Worm (Caenorhabditis elegans) whole organism, mixed stage, embryonic: ENCODE measurements around the gene F11D11.4.
A peak's percentile ranks its signal among the peaks of the same experiment; 100 is the strongest.

Experiments used
- M03D4.4 ChIP-seq: sonication (generic microtip); optimal IDR thresholded peaks from 2 replicates; lab custom pipeline; 2017; ENCODE audit warnings: mild to moderate bottlenecking, missing genetic modification characterization, missing compliant biosample characterization
- bed-3 ChIP-seq: fragments of 200-800 bp; sonication (Bioruptor generic); optimal IDR thresholded peaks from 3 replicates; lab custom pipeline; 2018; ENCODE audit warnings: mild to moderate bottlenecking, missing genetic modification characterization, moderate library complexity, missing compliant biosample characterization
- blmp-1 ChIP-seq: fragments of 150-350 bp; optimal IDR thresholded peaks from 2 replicates; lab custom pipeline; 2014; ENCODE audit warnings: missing biosample characterization, missing genetic modification characterization
- ceh-39 ChIP-seq: fragments of 150-350 bp; optimal IDR thresholded peaks from 2 replicates; lab custom pipeline; 2014; ENCODE audit warnings: missing biosample characterization, missing genetic modification characterization
- ceh-43 ChIP-seq: fragments of 200-800 bp; sonication (Bioruptor generic); optimal IDR thresholded peaks from 2 replicates; lab custom pipeline; 2018; ENCODE audit warnings: mild to moderate bottlenecking, missing genetic modification characterization, moderate library complexity, missing compliant biosample characterization
- ceh-83 ChIP-seq: fragments of 200-800 bp; sonication (Bioruptor generic); optimal IDR thresholded peaks from 2 replicates; lab custom pipeline; 2018; ENCODE audit warnings: mild to moderate bottlenecking, missing genetic modification characterization, missing compliant biosample characterization
- ces-1 ChIP-seq: fragments of 150-350 bp; optimal IDR thresholded peaks from 2 replicates; lab custom pipeline; 2014; ENCODE audit warnings: missing biosample characterization, missing genetic modification reagents, missing genetic modification characterization
- cnd-1 ChIP-seq: fragments of 200-800 bp; sonication (Bioruptor generic); optimal IDR thresholded peaks from 2 replicates; lab custom pipeline; 2018; ENCODE audit warnings: mild to moderate bottlenecking, missing genetic modification characterization, missing compliant biosample characterization
- drap-1 ChIP-seq: fragments of 200-800 bp; sonication (Bioruptor generic); optimal IDR thresholded peaks from 3 replicates; lab custom pipeline; 2018; ENCODE audit warnings: mild to moderate bottlenecking, missing genetic modification characterization, missing compliant biosample characterization
- elt-3 ChIP-seq: fragments of 150-350 bp; optimal IDR thresholded peaks from 2 replicates; lab custom pipeline; 2014; ENCODE audit warnings: missing biosample characterization, missing genetic modification characterization
- flh-1 ChIP-seq: fragments of 200-800 bp; sonication (Bioruptor generic); optimal IDR thresholded peaks from 2 replicates; lab custom pipeline; 2018; ENCODE audit warnings: mild to moderate bottlenecking, missing genetic modification characterization, moderate library complexity, missing compliant biosample characterization
- ham-2 ChIP-seq: fragments of 200-800 bp; sonication (Bioruptor generic); optimal IDR thresholded peaks from 2 replicates; lab custom pipeline; 2018; ENCODE audit warnings: mild to moderate bottlenecking, missing genetic modification characterization, missing compliant biosample characterization
- hlh-1 ChIP-seq: fragments of 150-350 bp; optimal IDR thresholded peaks from 2 replicates; lab custom pipeline; 2014; ENCODE audit warnings: missing biosample characterization, missing genetic modification reagents, missing genetic modification characterization
- lsy-2 ChIP-seq: fragments of 150-350 bp; optimal IDR thresholded peaks from 2 replicates; lab custom pipeline; 2014; ENCODE audit warnings: missing biosample characterization, missing genetic modification characterization
- mab-5 ChIP-seq: fragments of 150-350 bp; optimal IDR thresholded peaks from 2 replicates; lab custom pipeline; 2014; ENCODE audit warnings: missing biosample characterization, missing genetic modification characterization
- mep-1 ChIP-seq: fragments of 150-350 bp; optimal IDR thresholded peaks from 2 replicates; lab custom pipeline; 2017; ENCODE audit warnings: missing biosample characterization, missing genetic modification reagents, missing genetic modification characterization, inconsistent platforms
- mls-2 ChIP-seq: sonication (generic microtip); optimal IDR thresholded peaks from 2 replicates; lab custom pipeline; 2016; ENCODE audit warnings: mild to moderate bottlenecking, missing genetic modification characterization, moderate library complexity, missing compliant biosample characterization
- nhr-12 ChIP-seq: fragments of 150-350 bp; optimal IDR thresholded peaks from 2 replicates; lab custom pipeline; 2014; ENCODE audit warnings: missing biosample characterization, missing genetic modification characterization
- nhr-237 ChIP-seq: fragments of 150-350 bp; optimal IDR thresholded peaks from 2 replicates; lab custom pipeline; 2014; ENCODE audit warnings: missing biosample characterization, missing genetic modification characterization
- nhr-76 ChIP-seq: sonication (generic microtip); optimal IDR thresholded peaks from 2 replicates; lab custom pipeline; 2017; ENCODE audit warnings: missing biosample characterization, missing genetic modification characterization
- pha-4 ChIP-seq: fragments of 150-350 bp; optimal IDR thresholded peaks from 2 replicates; lab custom pipeline; 2018; ENCODE audit warnings: missing biosample characterization, missing genetic modification reagents, missing genetic modification characterization
- sem-2 ChIP-seq: fragments of 200-800 bp; sonication (Bioruptor generic); optimal IDR thresholded peaks from 2 replicates; lab custom pipeline; 2018; ENCODE audit warnings: mild to moderate bottlenecking, missing genetic modification characterization, missing compliant biosample characterization
- snpc-4 ChIP-seq: fragments of 150-350 bp; optimal IDR thresholded peaks from 2 replicates; lab custom pipeline; 2014; ENCODE audit warnings: missing biosample characterization, missing genetic modification characterization
- tbx-8 ChIP-seq: fragments of 200-800 bp; sonication (Bioruptor generic); optimal IDR thresholded peaks from 2 replicates; lab custom pipeline; 2018; ENCODE audit warnings: mild to moderate bottlenecking, missing genetic modification characterization, moderate library complexity, missing compliant biosample characterization
- unc-120 ChIP-seq: sonication (generic microtip); optimal IDR thresholded peaks from 2 replicates; lab custom pipeline; 2017; ENCODE audit warnings: missing genetic modification characterization, missing compliant biosample characterization; ENCODE audit not compliant: poor library complexity, severe bottlenecking
- unc-39 ChIP-seq: fragments of 150-350 bp; optimal IDR thresholded peaks from 2 replicates; lab custom pipeline; 2014; ENCODE audit warnings: missing biosample characterization, missing genetic modification characterization
- unc-62 ChIP-seq: fragments of 150-350 bp; optimal IDR thresholded peaks from 2 replicates; lab custom pipeline; 2014; ENCODE audit warnings: missing biosample characterization, missing genetic modification reagents, missing genetic modification characterization
- zip-8 ChIP-seq: fragments of 150-350 bp; optimal IDR thresholded peaks from 2 replicates; lab custom pipeline; 2014; ENCODE audit warnings: missing biosample characterization, missing genetic modification characterization
- ztf-11 ChIP-seq: fragments of 150-350 bp; optimal IDR thresholded peaks from 2 replicates; lab custom pipeline; 2014; ENCODE audit warnings: missing biosample characterization, missing genetic modification characterization

The F11D11.4 gene

DNA sequence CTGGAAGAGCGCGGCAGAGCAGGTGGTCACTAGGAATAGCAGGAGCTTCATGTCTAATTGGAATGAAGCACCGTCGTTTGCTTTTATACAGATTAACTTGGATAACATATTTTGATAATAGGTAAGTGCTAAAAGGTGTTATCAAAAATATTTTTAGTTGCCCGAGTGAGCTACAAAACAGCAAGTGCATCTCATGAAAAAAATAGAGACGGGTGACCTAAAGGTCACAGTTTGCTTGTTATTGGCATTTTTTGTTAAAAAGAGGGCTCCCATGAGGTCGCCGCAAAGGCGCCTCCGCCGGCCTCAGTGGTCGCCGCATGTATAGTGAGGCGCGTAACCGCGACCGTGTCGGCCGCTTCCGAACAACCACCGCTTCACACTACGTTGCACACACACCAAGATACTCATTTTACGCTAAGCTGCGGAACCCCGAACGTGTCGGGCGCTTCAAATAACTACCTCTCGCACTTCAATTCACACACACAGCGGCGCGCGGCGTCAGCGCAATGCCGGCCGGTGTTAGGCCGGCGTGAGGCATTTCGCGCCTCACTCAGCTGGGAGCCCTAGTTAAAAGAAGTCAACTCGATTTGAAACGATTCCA is 31.8 kb upstream of the F11D11.4 start, which contains the start of gene asp-19:
Gene asp-19, minus strand, starts transcription at position 51 of the 601 bp plus-strand sequence.
- TF ChIP-seq unc-39 (tag; lab: Kevin White, UChicago), result no peak
- TF ChIP-seq bed-3, result no peak
- no peak for TF ChIP-seq pha-4 (tag; lab: Kevin White, UChicago)
- TF ChIP-seq ztf-11 (tag; lab: Kevin White, UChicago), result no peak

DNA sequence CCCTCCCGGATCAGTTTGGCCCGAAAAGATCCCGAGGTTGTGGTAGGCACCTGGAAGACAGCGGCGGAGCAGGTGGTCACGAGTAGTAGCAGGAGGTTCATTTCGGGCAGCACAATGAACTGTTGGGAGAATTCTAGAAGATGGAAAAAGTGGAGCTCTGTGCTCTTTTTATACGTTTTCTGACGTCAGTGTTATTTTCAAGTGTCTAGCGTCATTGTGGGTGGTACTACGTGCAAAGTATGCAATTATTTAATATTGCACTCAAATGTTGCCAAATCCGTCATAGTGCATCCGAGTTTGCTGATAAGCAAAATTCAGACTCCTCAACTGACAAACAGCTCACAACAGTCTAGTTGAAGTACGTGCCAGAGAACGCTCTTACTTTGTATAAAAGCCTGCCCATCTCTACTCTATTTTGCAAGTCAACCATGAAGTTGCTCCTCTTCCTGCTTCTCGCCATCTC is 29.6 kb upstream of the F11D11.4 start, which contains the start of the genes asp-18 and scl-19:
Gene asp-18, minus strand, starts transcription at position 101 of the 463 bp plus-strand sequence.
Gene scl-19, plus strand, starts transcription at position 413 of the 463 bp plus-strand sequence.
- no peak for TF ChIP-seq ceh-43 (GFP tag; lab: Kevin White, UChicago)
- no peak for TF ChIP-seq snpc-4
- no peak for TF ChIP-seq flh-1 (GFP tag; lab: Kevin White, UChicago)
- TF ChIP-seq bed-3, result no peak
- no peak for TF ChIP-seq ces-1 (GFP tag; lab: Kevin White, UChicago)
- no peak for TF ChIP-seq ztf-11 (tag; lab: Kevin White, UChicago)
- TF ChIP-seq mab-5 (tag; lab: Kevin White, UChicago), result no peak
- TF ChIP-seq sem-2, result no peak
- TF ChIP-seq tbx-8 (GFP tag; lab: Kevin White, UChicago), result no peak
- TF ChIP-seq cnd-1 (tag; lab: Kevin White, UChicago), result no peak
- TF ChIP-seq ham-2 (GFP tag; lab: Kevin White, UChicago), result no peak
- no peak for TF ChIP-seq elt-3 (tag; lab: Kevin White, UChicago)
- no peak for TF ChIP-seq unc-39 (tag; lab: Kevin White, UChicago)
- no peak for TF ChIP-seq blmp-1 (tag; lab: Kevin White, UChicago)
- no peak for TF ChIP-seq lsy-2 (tag; lab: Kevin White, UChicago)
- TF ChIP-seq mls-2 (tag; lab: Kevin White, UChicago), result no peak
- no peak for TF ChIP-seq pha-4 (tag; lab: Kevin White, UChicago)

DNA sequence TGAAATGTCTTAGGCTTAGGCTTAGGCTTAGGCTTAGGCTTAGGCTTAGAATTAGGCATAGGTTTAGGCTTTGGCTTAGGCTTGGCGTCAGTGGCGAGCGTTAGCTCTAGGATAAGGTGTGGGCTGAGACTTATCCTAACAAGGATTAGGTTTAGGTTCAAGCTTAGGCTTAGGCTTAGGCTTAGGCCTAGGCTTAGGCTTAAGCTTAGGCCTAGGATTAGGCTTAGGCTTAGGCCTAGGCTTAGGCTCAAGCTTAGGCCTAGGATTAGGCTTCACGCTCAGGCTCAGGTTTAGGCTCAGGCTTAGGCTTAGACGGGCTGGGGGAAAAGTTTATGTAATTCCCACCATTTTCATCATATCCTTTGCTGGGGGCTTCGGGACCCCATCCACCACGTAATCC is 27.2 kb upstream of the F11D11.4 start:
- TF ChIP-seq bed-3, result no peak
- no peak for TF ChIP-seq ceh-39 (tag; lab: Kevin White, UChicago)
- TF ChIP-seq ham-2 (GFP tag; lab: Kevin White, UChicago), result peak; percentile 10
- no peak for TF ChIP-seq drap-1 (GFP tag; lab: Kevin White, UChicago)
- no peak for TF ChIP-seq M03D4.4 (tag; lab: Kevin White, UChicago)
- no peak for TF ChIP-seq ztf-11 (tag; lab: Kevin White, UChicago)
- TF ChIP-seq, all 35 proteins: peak for 1

DNA sequence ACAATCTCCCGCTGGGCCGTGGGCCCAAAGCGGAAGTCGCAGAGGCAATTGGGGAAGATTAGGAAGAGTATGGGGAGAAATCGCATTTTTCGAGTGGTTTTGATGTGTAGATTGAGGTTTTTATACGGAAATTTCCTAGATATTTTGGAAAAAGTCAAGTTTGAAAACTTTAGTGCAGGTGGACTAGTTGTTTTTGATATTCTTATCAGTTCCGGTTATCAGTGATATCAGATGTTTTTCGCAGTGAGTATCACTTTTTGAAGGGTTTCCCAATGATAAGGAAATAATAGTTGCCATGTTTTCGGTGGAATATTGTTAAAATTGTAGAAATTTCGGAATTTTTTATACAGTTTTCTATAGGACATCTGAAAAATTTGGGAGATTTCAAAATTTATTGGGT is 26.8 kb upstream of the F11D11.4 start, which contains the start of gene scl-20:
Gene scl-20, minus strand, starts transcription at position 101 of the 400 bp plus-strand sequence.
- TF ChIP-seq ceh-39 (tag; lab: Kevin White, UChicago) (no peak), unc-120 (no peak)

DNA sequence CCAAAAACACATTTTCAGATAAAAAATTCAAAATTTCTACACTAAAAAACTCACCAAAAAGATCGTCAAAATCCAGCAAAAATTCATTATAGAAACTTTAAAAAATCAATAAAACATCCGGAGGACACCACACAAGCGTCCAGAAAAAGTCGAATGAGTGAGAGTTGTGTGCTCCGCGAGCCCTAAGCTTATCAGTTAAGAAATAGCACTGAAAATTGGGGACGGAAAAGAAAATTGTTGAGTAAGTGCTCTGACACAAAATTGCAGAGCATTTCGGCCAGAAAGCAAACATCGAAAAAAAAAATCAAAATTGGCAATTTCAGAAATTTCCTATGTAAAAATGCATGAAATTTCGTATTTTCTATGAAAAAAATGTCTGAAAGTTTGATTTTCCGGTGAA is 23.5 kb upstream of the F11D11.4 start:
- TF ChIP-seq drap-1 (GFP tag; lab: Kevin White, UChicago), result no peak
- TF ChIP-seq ceh-83 (GFP tag; lab: Kevin White, UChicago), result no peak
- no peak for TF ChIP-seq blmp-1 (tag; lab: Kevin White, UChicago)
- TF ChIP-seq ham-2 (GFP tag; lab: Kevin White, UChicago), result no peak
- TF ChIP-seq mab-5 (tag; lab: Kevin White, UChicago), result no peak
- TF ChIP-seq snpc-4, result no peak
- TF ChIP-seq nhr-237, result no peak
- TF ChIP-seq zip-8, result no peak
- no peak for TF ChIP-seq sem-2
- TF ChIP-seq, all 35 proteins: peak for 0

DNA sequence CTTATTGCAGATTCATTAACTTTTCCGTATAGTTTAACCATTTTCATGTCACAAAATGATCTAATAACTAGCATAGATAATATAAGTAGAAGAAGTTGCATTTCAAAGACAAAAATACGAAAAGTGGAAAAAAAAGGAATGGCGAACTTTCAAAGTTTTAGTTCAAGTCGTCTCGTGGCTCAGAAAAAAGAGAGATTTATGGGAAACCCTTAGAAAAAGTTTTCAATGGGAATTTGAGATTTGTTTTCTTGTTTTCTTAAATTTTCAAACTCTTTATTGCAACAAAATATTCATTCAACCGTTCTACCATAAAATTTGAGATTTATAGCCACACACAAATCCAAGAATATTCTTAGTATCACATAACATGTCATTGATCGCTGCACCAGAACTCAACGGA is 19.1 kb upstream of the F11D11.4 start, which contains the start of gene clec-250:
Gene clec-250, minus strand, starts transcription at position 101 of the 400 bp plus-strand sequence.
- TF ChIP-seq sem-2 (no peak), mls-2 (tag; lab: Kevin White, UChicago) (no peak)

ce11 chrV:18746937-18747660 is 14.1 kb upstream of the F11D11.4 start, which contains the start of gene clec-251:
clec-251 (minus strand) TSS chrV:18746987.
- TF ChIP-seq ztf-11 (tag; lab: Kevin White, UChicago) (no peak), hlh-1 (no peak), nhr-12 (tag; lab: Kevin White, UChicago) (no peak), unc-62 (no peak), mab-5 (tag; lab: Kevin White, UChicago) (no peak), ham-2 (GFP tag; lab: Kevin White, UChicago) (no peak), ceh-83 (GFP tag; lab: Kevin White, UChicago) (no peak), nhr-76 (tag; lab: Kevin White, UChicago) (no peak), mep-1 (tag; lab: Kevin White, UChicago) (no peak), ceh-39 (tag; lab: Kevin White, UChicago) (no peak), flh-1 (GFP tag; lab: Kevin White, UChicago) (no peak), sem-2 (no peak)
